Worm (Caenorhabditis elegans) whole organism, L1 larva: ENCODE results near the gene C03B1.17.

ENCODE experiments used
- C04F5.9 ChIP-seq: sonication (generic microtip); optimal IDR thresholded peaks from 2 replicates; lab custom pipeline; 2016; ENCODE audit warnings: missing genetic modification characterization, missing compliant biosample characterization
- C34B4.2 ChIP-seq: sonication (generic microtip); optimal IDR thresholded peaks from 2 replicates; lab custom pipeline; 2017; ENCODE audit warnings: mild to moderate bottlenecking, missing genetic modification characterization, missing compliant biosample characterization
- F16B12.6 ChIP-seq: fragments of 150-350 bp; optimal IDR thresholded peaks from 2 replicates; lab custom pipeline; 2014; ENCODE audit warnings: missing biosample characterization, missing genetic modification characterization
- Y116A8C.19 ChIP-seq: sonication (generic microtip); optimal IDR thresholded peaks from 2 replicates; lab custom pipeline; 2016; ENCODE audit warnings: missing compliant biosample characterization, missing genetic modification characterization, borderline replicate concordance
- aly-2 ChIP-seq: fragments of 150-350 bp; optimal IDR thresholded peaks from 2 replicates; lab custom pipeline; 2014; ENCODE audit warnings: missing biosample characterization, missing genetic modification characterization
- blmp-1 ChIP-seq: fragments of 150-350 bp; optimal IDR thresholded peaks from 2 replicates; lab custom pipeline; 2014; ENCODE audit warnings: missing biosample characterization, missing genetic modification characterization
- dsc-1 ChIP-seq: sonication (generic microtip); optimal IDR thresholded peaks from 2 replicates; lab custom pipeline; 2016; ENCODE audit warnings: mild to moderate bottlenecking, missing genetic modification characterization, missing compliant biosample characterization
- efl-1 ChIP-seq, 4 experiments: fragments of 150-350 bp; optimal IDR thresholded peaks in 3 of 4; peaks in 1 of 4; 1 replicate in 1 of 4; 2 replicates in 3 of 4; lab custom pipeline; 2014; ENCODE audit warnings: missing biosample characterization in 2 of 4, missing genetic modification characterization in 2 of 4, missing genetic modification reagents in 2 of 4
- efl-3 ChIP-seq: fragments of 200-800 bp; sonication (Bioruptor generic); optimal IDR thresholded peaks from 2 replicates; lab custom pipeline; 2018; ENCODE audit warnings: mild to moderate bottlenecking, missing genetic modification characterization, missing compliant biosample characterization
- egl-13 ChIP-seq: sonication (generic microtip); optimal IDR thresholded peaks from 2 replicates; lab custom pipeline; 2016; ENCODE audit warnings: missing genotype, missing genetic modification reagents, missing genetic modification characterization, missing compliant biosample characterization
- elt-2 ChIP-seq: sonication (generic microtip); optimal IDR thresholded peaks from 2 replicates; lab custom pipeline; 2016; ENCODE audit warnings: missing genetic modification characterization, mild to moderate bottlenecking, inconsistent platforms, missing compliant biosample characterization, missing genetic modification reagents
- fkh-10 ChIP-seq: sonication (generic microtip); optimal IDR thresholded peaks from 2 replicates; lab custom pipeline; 2017; ENCODE audit warnings: missing biosample characterization, missing genetic modification reagents, missing genetic modification characterization
- fkh-4 ChIP-seq: sonication (generic microtip); optimal IDR thresholded peaks from 2 replicates; lab custom pipeline; 2016; ENCODE audit warnings: missing compliant biosample characterization, missing genetic modification characterization, borderline replicate concordance
- fos-1 ChIP-seq: fragments of 150-350 bp; optimal IDR thresholded peaks from 2 replicates; lab custom pipeline; 2014; ENCODE audit warnings: missing biosample characterization, missing genetic modification characterization
- hlh-17 ChIP-seq: fragments of 200-800 bp; sonication (Bioruptor generic); optimal IDR thresholded peaks from 2 replicates; lab custom pipeline; 2018; ENCODE audit warnings: missing genetic modification characterization, mild to moderate bottlenecking, missing compliant biosample characterization, moderate library complexity, borderline replicate concordance
- hlh-4 ChIP-seq: sonication (generic microtip); optimal IDR thresholded peaks from 2 replicates; lab custom pipeline; 2016; ENCODE audit warnings: mild to moderate bottlenecking, missing genetic modification characterization, missing compliant biosample characterization
- jun-1 ChIP-seq: fragments of 150-350 bp; optimal IDR thresholded peaks from 2 replicates; lab custom pipeline; 2014; ENCODE audit warnings: missing biosample characterization, missing genetic modification reagents, missing genetic modification characterization
- lin-14 ChIP-seq: fragments of 200-800 bp; sonication (Bioruptor generic); optimal IDR thresholded peaks from 2 replicates; lab custom pipeline; 2018; ENCODE audit warnings: mild to moderate bottlenecking, missing genetic modification characterization, moderate library complexity, missing compliant biosample characterization
- lin-15B ChIP-seq: fragments of 150-350 bp; sonication (generic microtip); optimal IDR thresholded peaks from 3 replicates; lab custom pipeline; 2014; ENCODE audit warnings: missing biosample characterization, missing genetic modification characterization
- mef-2 ChIP-seq: fragments of 150-350 bp; optimal IDR thresholded peaks from 2 replicates; lab custom pipeline; 2014; ENCODE audit warnings: missing biosample characterization, missing genetic modification characterization
- mep-1 ChIP-seq: fragments of 150-350 bp; optimal IDR thresholded peaks from 2 replicates; lab custom pipeline; 2014; ENCODE audit warnings: missing biosample characterization, missing genetic modification characterization
- nhr-11 ChIP-seq: fragments of 150-350 bp; optimal IDR thresholded peaks from 2 replicates; lab custom pipeline; 2014; ENCODE audit warnings: missing biosample characterization, missing genetic modification characterization
- nhr-12 ChIP-seq: sonication (generic microtip); optimal IDR thresholded peaks from 2 replicates; lab custom pipeline; 2017; ENCODE audit warnings: missing biosample characterization, missing genetic modification characterization
- nhr-237 ChIP-seq: fragments of 150-350 bp; optimal IDR thresholded peaks from 2 replicates; lab custom pipeline; 2014; ENCODE audit warnings: missing biosample characterization, missing genetic modification characterization
- nhr-28 ChIP-seq: fragments of 150-350 bp; optimal IDR thresholded peaks from 2 replicates; lab custom pipeline; 2014; ENCODE audit warnings: missing biosample characterization, missing genetic modification characterization
- nhr-47 ChIP-seq: sonication (generic microtip); optimal IDR thresholded peaks from 2 replicates; lab custom pipeline; 2016; ENCODE audit warnings: mild to moderate bottlenecking, missing genetic modification characterization, moderate library complexity, missing compliant biosample characterization
- nhr-71 ChIP-seq: sonication (generic microtip); optimal IDR thresholded peaks from 2 replicates; lab custom pipeline; 2016; ENCODE audit warnings: mild to moderate bottlenecking, missing genetic modification characterization, moderate library complexity, missing compliant biosample characterization
- nhr-77 ChIP-seq: fragments of 150-350 bp; optimal IDR thresholded peaks from 2 replicates; lab custom pipeline; 2014; ENCODE audit warnings: missing biosample characterization, missing genetic modification characterization
- rnt-1 ChIP-seq: sonication (generic microtip); optimal IDR thresholded peaks from 2 replicates; lab custom pipeline; 2016; ENCODE audit warnings: mild to moderate bottlenecking, missing genetic modification characterization, moderate library complexity, missing compliant biosample characterization
- sup-37 ChIP-seq: fragments of 200-800 bp; sonication (Bioruptor generic); optimal IDR thresholded peaks from 2 replicates; lab custom pipeline; 2018; ENCODE audit warnings: mild to moderate bottlenecking, missing genetic modification characterization, missing compliant biosample characterization
- unc-62 ChIP-seq: fragments of 150-350 bp; optimal IDR thresholded peaks from 2 replicates; lab custom pipeline; 2014; ENCODE audit warnings: missing biosample characterization, missing genetic modification reagents, missing genetic modification characterization
- unc-98 ChIP-seq: fragments of 200-800 bp; sonication (Bioruptor generic); IDR thresholded peaks from 2 replicates; pipeline ENCODE4 v1.3.6; 2022; ENCODE audit warnings: missing genetic modification characterization, missing compliant biosample characterization
- zip-4 ChIP-seq: fragments of 200-800 bp; sonication (Bioruptor generic); optimal IDR thresholded peaks from 2 replicates; lab custom pipeline; 2018; ENCODE audit warnings: mild to moderate bottlenecking, missing genetic modification characterization, moderate library complexity, missing compliant biosample characterization
- ztf-11 ChIP-seq, 2 experiments: sonication (generic microtip); optimal IDR thresholded peaks; 2 replicates each; lab custom pipeline; 2016 to 2017; ENCODE audit warnings: missing genetic modification characterization in 2 of 2, missing biosample characterization in 1 of 2, missing compliant biosample characterization in 1 of 2
- ztf-4 ChIP-seq: fragments of 150-350 bp; optimal IDR thresholded peaks from 2 replicates; lab custom pipeline; 2014; ENCODE audit warnings: missing biosample characterization, missing genetic modification characterization

Gene C03B1.17

DNA sequence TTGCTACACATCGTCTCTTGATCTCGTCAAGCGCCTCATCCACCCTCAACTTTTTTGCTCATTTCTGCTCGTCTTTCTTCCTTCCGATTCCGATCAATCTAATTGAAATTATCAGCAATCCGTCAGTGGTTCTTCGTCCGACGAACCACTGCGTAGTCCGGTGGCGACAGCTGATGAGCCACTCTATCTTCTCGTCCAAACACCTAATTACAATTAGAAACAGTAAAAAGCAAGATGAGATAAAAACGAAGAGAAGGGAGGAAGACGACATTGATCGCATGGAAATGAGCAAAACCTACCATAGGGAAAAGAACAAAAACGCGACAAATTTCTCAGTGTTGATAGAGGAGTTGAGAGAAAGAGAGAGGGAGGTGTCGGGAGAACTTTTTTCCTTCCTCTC lies 26.0 kb downstream of the C03B1.17 start:
- TF ChIP-seq rnt-1 (tag; lab: Kevin White, UChicago): peak; percentile 57
- TF ChIP-seq hlh-4 (tag; lab: Kevin White, UChicago): no peak
- no peak for TF ChIP-seq dsc-1 (tag; lab: Kevin White, UChicago)
- TF ChIP-seq C04F5.9 (tag; lab: Kevin White, UChicago): no peak
- TF ChIP-seq fos-1: no peak
- TF ChIP-seq nhr-71 (tag; lab: Kevin White, UChicago): peak; percentile 17
- TF ChIP-seq elt-2 (tag; lab: Kevin White, UChicago): no peak
- no peak for TF ChIP-seq sup-37 (GFP tag; lab: Kevin White, UChicago)
- peak; percentile 49 for TF ChIP-seq lin-14

DNA sequence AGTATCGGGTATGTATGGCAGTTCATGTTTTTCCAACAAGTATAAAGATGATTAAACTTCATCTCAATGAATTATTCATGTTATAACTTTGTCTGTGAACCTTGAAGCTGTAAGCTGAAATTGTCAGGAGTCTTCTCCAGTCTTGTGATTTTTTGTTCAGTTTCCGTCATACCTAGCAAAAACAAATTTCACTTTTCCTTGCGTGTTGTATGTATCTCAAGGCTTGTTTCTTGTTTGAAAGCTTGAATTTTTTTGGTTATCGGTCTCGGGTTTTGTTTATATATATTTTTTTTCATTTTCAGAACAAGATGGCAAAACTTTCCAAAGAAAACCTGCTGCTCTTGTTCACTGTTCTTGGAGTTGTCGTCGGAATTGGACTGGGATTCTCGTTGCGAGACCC lies 29.7 kb downstream of the C03B1.17 start, which contains the start of gene glt-4:
Gene glt-4 (plus strand): TSS at position 301 of the 400 bp plus-strand sequence.
- no peak for TF ChIP-seq mep-1 (tag; lab: Kevin White, UChicago)
- no peak for TF ChIP-seq aly-2 (tag; lab: Kevin White, UChicago)
- TF ChIP-seq lin-14: no peak
- TF ChIP-seq zip-4 (GFP tag; lab: Kevin White, UChicago): no peak
- TF ChIP-seq fos-1: no peak
- no peak for TF ChIP-seq ztf-11 (tag; optimal IDR thresholded peaks at IDR 0.05; lab: Kevin White, UChicago)
- TF ChIP-seq Y116A8C.19 (tag; lab: Kevin White, UChicago): no peak

DNA sequence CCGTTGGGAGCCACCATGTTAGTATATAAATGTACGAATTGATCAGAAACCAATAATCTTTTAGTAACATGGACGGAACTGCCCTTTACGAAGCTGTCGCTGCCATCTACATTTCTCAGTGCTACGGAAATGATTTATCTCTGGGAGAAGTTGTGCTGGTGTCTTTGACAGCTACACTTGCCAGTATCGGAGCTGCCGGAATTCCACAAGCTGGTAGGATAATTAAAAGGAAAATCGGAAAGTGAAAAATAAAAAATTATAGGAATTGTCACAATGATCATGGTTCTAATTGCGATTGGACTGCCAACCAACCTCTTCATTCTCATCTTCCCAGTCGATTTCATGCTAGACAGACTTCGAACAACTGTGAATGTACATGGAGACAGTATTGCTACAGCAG lies 32.5 kb downstream of the C03B1.17 start:
- no peak for TF ChIP-seq unc-98
- no peak for TF ChIP-seq fkh-10 (GFP tag; lab: Kevin White, UChicago)
- TF ChIP-seq blmp-1 (tag; lab: Kevin White, UChicago): no peak
- TF ChIP-seq nhr-47: no peak
- TF ChIP-seq nhr-11 (tag; lab: Kevin White, UChicago): no peak
- TF ChIP-seq egl-13 (tag; lab: Kevin White, UChicago): no peak
- TF ChIP-seq C34B4.2 (tag; lab: Kevin White, UChicago): no peak
- no peak for TF ChIP-seq jun-1 (tag; lab: Kevin White, UChicago)

DNA sequence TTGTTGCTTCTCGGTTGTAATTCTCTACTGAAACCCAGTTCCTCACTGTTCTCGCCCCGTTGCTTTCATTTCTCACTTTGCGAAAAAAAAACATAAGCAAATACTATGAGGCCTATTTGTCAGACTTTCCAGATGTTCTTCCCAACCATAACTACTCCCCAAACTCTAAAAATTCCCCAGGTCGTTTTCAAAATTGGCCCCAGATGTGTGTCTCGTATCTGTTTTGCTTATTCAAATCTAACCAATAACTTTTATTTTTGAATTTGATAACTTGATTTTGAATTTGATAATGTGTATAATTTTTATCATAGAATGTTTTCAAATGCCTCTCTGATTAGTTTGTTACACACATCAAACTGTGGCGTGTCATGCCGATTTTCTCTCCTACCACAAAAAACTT lies 34.4 kb downstream of the C03B1.17 start:
- TF ChIP-seq nhr-77 (tag; lab: Kevin White, UChicago): no peak
- no peak for TF ChIP-seq nhr-12 (tag; lab: Kevin White, UChicago)
- TF ChIP-seq unc-62 (GFP tag; lab: Kevin White, UChicago): no peak
- peak; percentile 65 for TF ChIP-seq fkh-4
- TF ChIP-seq ztf-11 (tag; optimal IDR thresholded peaks at IDR 0.05; lab: Kevin White, UChicago): no peak
- no peak for TF ChIP-seq efl-3
- TF ChIP-seq nhr-28 (tag; lab: Kevin White, UChicago): no peak
- TF ChIP-seq efl-1 (optimal IDR thresholded peaks at IDR 0.05; lab: Kevin White, UChicago): no peak
- peak in 1 of 2 experiments; percentile 70 for TF ChIP-seq efl-1 (GFP tag; optimal IDR thresholded peaks at IDR 0.05 in 1 of 2; lab: Kevin White, UChicago)
- TF ChIP-seq nhr-237 (tag; lab: Kevin White, UChicago): no peak
- no peak for TF ChIP-seq hlh-17 (GFP tag; lab: Kevin White, UChicago)
- TF ChIP-seq jun-1 (tag; lab: Kevin White, UChicago): no peak
- no peak for TF ChIP-seq F16B12.6 (tag; lab: Kevin White, UChicago)
- TF ChIP-seq mef-2: no peak
- peak; percentile 81 for TF ChIP-seq dsc-1 (tag; lab: Kevin White, UChicago)
- TF ChIP-seq lin-15B (tag; lab: Kevin White, UChicago): no peak

DNA sequence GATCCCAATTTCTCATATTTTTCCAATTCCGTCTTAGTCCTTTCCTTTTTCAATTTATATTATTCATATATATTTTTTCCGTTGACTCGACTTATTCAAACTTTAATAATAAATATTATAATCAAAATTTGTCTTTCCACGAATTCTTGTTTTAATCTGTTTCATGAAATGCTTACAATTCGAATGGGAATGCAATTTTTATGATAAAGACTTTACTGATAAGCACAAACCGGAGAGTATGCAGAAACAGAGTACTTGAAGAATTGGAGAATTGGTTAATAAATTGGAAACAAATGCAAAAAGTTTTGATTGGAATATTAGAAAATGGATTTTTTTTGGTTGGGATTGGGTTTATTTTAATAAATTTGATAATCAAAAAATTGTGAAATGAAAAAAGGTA lies 34.8 kb downstream of the C03B1.17 start:
- TF ChIP-seq elt-2 (tag; lab: Kevin White, UChicago): peak; percentile 82
- TF ChIP-seq ztf-4 (tag; lab: Kevin White, UChicago): no peak
- peak; percentile 30 for TF ChIP-seq lin-14
